Worm (Caenorhabditis elegans): ENCODE results near the gene C28A5.1.

DNA sequence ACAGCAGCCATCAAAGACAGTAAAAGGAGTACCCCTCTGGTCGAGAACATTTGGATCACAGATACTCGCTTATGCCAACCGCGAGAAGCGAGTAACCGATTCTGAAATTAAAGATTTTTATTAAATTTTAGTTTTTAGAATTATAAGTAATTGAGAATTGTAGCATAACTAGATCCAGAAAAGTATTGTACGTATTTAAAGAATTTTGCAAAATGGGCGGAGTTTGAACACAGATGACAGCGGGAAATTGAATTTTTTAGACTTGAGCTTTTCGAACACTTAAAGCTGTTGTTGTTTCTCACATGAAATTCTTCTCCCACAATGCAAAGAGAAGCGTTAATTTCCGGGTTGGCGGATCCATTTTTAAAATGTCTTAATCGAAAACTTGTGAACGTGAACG is 43.3 kb upstream of the C28A5.1 start, which contains the start of gene ins-17:
- TF ChIP-seq flt-1 (GFP tag; IDR thresholded peaks at IDR 0.05): no peak
- no peak for TF ChIP-seq ref-1 (GFP tag; conservative IDR thresholded peaks at IDR 0.05)
- no peak for TF ChIP-seq med-1 (GFP tag; optimal IDR thresholded peaks at IDR 0.05; ENCODE audit: insufficient read depth)
- TF ChIP-seq tab-1 (GFP tag; IDR thresholded peaks at IDR 0.05): no peak
- no peak for TF ChIP-seq T22C8.4 (GFP tag; IDR thresholded peaks at IDR 0.05)
- no peak for TF ChIP-seq klf-2 (GFP tag; conservative IDR thresholded peaks at IDR 0.05)
- TF ChIP-seq ztf-29 (GFP tag; IDR thresholded peaks at IDR 0.05): no peak
